Fruit fly (Drosophila melanogaster): ENCODE measurements around the gene Nufip.

The Nufip gene

DNA sequence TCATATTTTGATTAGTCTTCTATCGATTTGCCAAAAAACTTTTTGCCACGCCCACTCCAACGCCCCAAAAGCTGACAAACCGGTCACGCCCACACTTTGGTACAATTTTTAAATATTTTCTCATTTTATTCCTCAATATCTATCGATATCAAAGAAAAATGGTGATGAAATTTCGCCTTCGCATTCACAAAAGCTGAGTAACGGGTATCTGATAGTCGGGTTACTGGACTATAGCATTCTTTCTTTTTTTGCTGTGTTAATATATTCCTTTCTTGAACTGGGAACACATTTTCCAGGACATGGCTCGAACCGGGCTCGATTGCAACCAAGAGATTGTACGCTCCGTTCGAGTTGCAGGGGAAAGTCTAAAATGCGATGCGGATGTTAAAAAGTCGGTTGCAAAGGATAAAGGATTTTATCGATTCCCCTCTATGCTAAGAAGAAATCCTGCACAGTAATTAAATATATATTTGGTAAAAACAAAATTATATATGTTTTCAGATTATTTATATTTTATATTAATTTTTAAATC is 5.2 kb downstream of the Nufip start (continued):
- no peak for TF ChIP-seq CrebB (tag; optimal IDR thresholded peaks at IDR 0.05)
- no peak for TF ChIP-seq CG9437 (GFP tag; optimal IDR thresholded peaks at IDR 0.05)
- no peak for TF ChIP-seq CG4730 (GFP tag; IDR thresholded peaks at IDR 0.05)
- no peak for TF ChIP-seq CG9609 (GFP tag; optimal IDR thresholded peaks at IDR 0.05)
- no peak for TF ChIP-seq Nf-YB (GFP tag; optimal IDR thresholded peaks at IDR 0.05)
- TF ChIP-seq CG13894 (tag; optimal IDR thresholded peaks at IDR 0.05) = no peak
- TF ChIP-seq Bgb (GFP tag; IDR thresholded peaks at IDR 0.05; ENCODE audit: partially characterized antibody) = peak; percentile 71
- TF ChIP-seq CG6254 (GFP tag; optimal IDR thresholded peaks at IDR 0.05) = no peak
- peak; percentile 40; the same call in 1 of the 2 replicates for TF ChIP-seq nerfin-2 (GFP tag; IDR thresholded peaks at IDR 0.05; ENCODE audit: partially characterized antibody)
- TF ChIP-seq CG11398 (GFP tag; optimal IDR thresholded peaks at IDR 0.05) = no peak
- TF ChIP-seq seq (GFP tag; IDR thresholded peaks at IDR 0.05) = no peak
- no peak for TF ChIP-seq CG14050 (GFP tag; IDR thresholded peaks at IDR 0.05)
- TF ChIP-seq Hmx (GFP tag; optimal IDR thresholded peaks at IDR 0.05) = no peak
- no peak for TF ChIP-seq CG11247 (GFP tag; IDR thresholded peaks at IDR 0.05)
- TF ChIP-seq ato (GFP tag; IDR thresholded peaks at IDR 0.05; ENCODE audit: partially characterized antibody) = peak; percentile 38; the same call in 1 of the 2 replicates
- TF ChIP-seq CG5180 (GFP tag; optimal IDR thresholded peaks at IDR 0.05) = peak; percentile 96
- 0 out of 3 replicates have a peak, but pooled peaks have one; percentile 9 for TF ChIP-seq Doc3 (GFP tag; IDR thresholded peaks at IDR 0.05; ENCODE audit: partially characterized antibody)
- no peak for TF ChIP-seq az2 (GFP tag; optimal IDR thresholded peaks at IDR 0.05)
- TF ChIP-seq CG16813 (GFP tag; IDR thresholded peaks at IDR 0.05; ENCODE audit: partially characterized antibody) = peak; percentile 75
- TF ChIP-seq lab (GFP tag; optimal IDR thresholded peaks at IDR 0.05) = no peak
- TF ChIP-seq Gsc (GFP tag; IDR thresholded peaks at IDR 0.05) = no peak
- TF ChIP-seq rib (GFP tag; IDR thresholded peaks at IDR 0.05) = no peak
- no peak for TF ChIP-seq Trl (optimal IDR thresholded peaks at IDR 0.05)
- TF ChIP-seq Trl (GFP tag; optimal IDR thresholded peaks at IDR 0.05) = no peak
- peak; percentile 30; the same call in 1 of the 2 replicates for TF ChIP-seq amos (GFP tag; IDR thresholded peaks at IDR 0.05; ENCODE audit: partially characterized antibody)
- no peak for TF ChIP-seq Pdp1 (GFP tag; optimal IDR thresholded peaks at IDR 0.05)
- TF ChIP-seq CG15601 (tag; optimal IDR thresholded peaks at IDR 0.05) = peak; percentile 35
- peak; percentile 74 for TF ChIP-seq tna (GFP tag; IDR thresholded peaks at IDR 0.05; ENCODE audit: partially characterized antibody)
- TF ChIP-seq CG6791 (GFP tag; IDR thresholded peaks at IDR 0.05; ENCODE audit: partially characterized antibody) = peak; percentile 69
- no peak for TF ChIP-seq CG8765 (GFP tag; IDR thresholded peaks at IDR 0.05)
- TF ChIP-seq Blimp-1 (GFP tag; optimal IDR thresholded peaks at IDR 0.05) = no peak
- TF ChIP-seq sna (GFP tag; IDR thresholded peaks at IDR 0.05; ENCODE audit: partially characterized antibody) = peak; percentile 37
- no peak for TF ChIP-seq CG3163 (GFP tag; optimal IDR thresholded peaks at IDR 0.05)
- TF ChIP-seq Hr51 (GFP tag; optimal IDR thresholded peaks at IDR 0.05) = no peak
- TF ChIP-seq CG17802 (tag; optimal IDR thresholded peaks at IDR 0.05) = no peak

DNA sequence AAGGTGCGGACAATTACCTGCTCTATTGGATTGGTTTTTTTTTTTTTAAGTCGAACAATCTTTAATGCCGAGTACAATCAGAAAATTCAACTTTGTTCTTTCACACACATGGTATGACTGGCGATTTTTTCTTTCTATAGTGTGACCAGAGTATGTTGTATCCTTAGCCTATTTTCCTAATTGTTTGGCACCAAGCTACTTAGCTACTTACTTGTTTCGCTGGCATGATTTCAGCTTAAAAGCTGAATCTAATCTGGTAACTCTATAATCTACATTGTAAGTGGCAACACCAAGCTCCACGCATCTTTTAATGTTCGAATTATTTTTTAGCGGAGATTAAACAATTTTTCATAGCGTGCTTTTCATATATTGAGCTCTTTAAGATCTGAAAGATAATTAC is 25.0 kb downstream of the Nufip start, which contains the start of gene CG12477:
TSS of gene CG12477 (minus strand) at position 101 of the 400 bp plus-strand sequence.
- peak; percentile 37 for TF ChIP-seq Elba2 (GFP tag; optimal IDR thresholded peaks at IDR 0.05)
- TF ChIP-seq da (GFP tag; optimal IDR thresholded peaks at IDR 0.05) = no peak

DNA sequence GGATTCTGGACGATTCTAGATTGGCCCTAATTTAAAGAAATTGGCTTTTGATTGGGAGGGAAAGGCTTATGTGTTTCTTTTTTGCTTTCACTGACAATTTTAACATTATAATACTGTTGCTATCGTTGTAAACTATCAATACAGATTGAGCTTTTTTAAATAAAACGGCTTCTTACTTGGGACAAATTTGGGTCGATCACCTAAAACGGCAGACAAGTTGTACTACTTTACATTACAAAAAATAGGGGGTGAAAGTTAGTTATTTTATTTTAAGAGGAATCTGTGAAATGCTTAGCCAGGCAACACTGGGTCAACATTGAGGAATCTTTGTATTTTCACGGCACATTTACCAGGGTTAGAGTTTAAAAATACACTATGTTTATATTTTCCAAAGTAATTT is 49.9 kb downstream of the Nufip start, which contains the start of gene Dic4:
TSS of gene Dic4 (minus strand) at position 101 of the 400 bp plus-strand sequence.
- TF ChIP-seq luna (GFP tag; optimal IDR thresholded peaks at IDR 0.05) = no peak
- peak; percentile 1 for TF ChIP-seq sens (GFP tag)

Measured in whole organism, embryonic.